Fruit fly (Drosophila melanogaster) whole organism, embryonic: ENCODE measurements around the gene CG7695.

Experiments
- Aef1 ChIP-seq: fragments of 200-800 bp; sonication (Bioruptor generic); IDR thresholded peaks from 3 replicates; pipeline ENCODE4 v1.3.6; 2022; ENCODE audit warnings: missing biosample characterization, missing genetic modification characterization
- Atf3 ChIP-seq: fragments of 200-800 bp; sonication (Bioruptor generic); optimal IDR thresholded peaks from 3 replicates; lab custom pipeline; 2016; ENCODE audit warnings: missing biosample characterization, missing genetic modification characterization
- Bteb2 ChIP-seq: fragments of 200-800 bp; sonication (Bioruptor generic); optimal IDR thresholded peaks from 2 replicates; lab custom pipeline; 2016; ENCODE audit warnings: missing biosample characterization, missing genetic modification characterization
- CG10267 ChIP-seq: fragments of 200-800 bp; sonication (Bioruptor generic); optimal IDR thresholded peaks from 2 replicates; lab custom pipeline; 2018; ENCODE audit warnings: missing biosample characterization, mild to moderate bottlenecking, missing genetic modification characterization, moderate library complexity
- CG13287 ChIP-seq: fragments of 200-800 bp; sonication (Bioruptor generic); IDR thresholded peaks from 2 replicates; pipeline ENCODE4 v1.3.6; 2022; ENCODE audit warnings: missing biosample characterization, missing genetic modification characterization; ENCODE audit not compliant: partially characterized antibody
- CG14965 ChIP-seq: fragments of 200-800 bp; sonication (Bioruptor generic); optimal IDR thresholded peaks from 2 replicates; lab custom pipeline; 2016; ENCODE audit warnings: missing biosample characterization, missing genetic modification characterization, borderline replicate concordance
- CG1792 ChIP-seq: fragments of 200-800 bp; sonication (Bioruptor generic); optimal IDR thresholded peaks from 2 replicates; lab custom pipeline; 2016; ENCODE audit warnings: missing biosample characterization, missing genetic modification characterization
- CG2875 ChIP-seq: fragments of 200-800 bp; sonication (Bioruptor generic); optimal IDR thresholded peaks from 2 replicates; lab custom pipeline; 2017; ENCODE audit warnings: missing biosample characterization, mild to moderate bottlenecking, missing genetic modification characterization, missing genetic modification reagents
- CG31224 ChIP-seq: fragments of 200-800 bp; sonication (Bioruptor generic); IDR thresholded peaks from 2 replicates; pipeline ENCODE4 v1.3.6; 2022; ENCODE audit warnings: missing biosample characterization, missing genetic modification characterization
- CG31441 ChIP-seq: fragments of 200-800 bp; sonication (Bioruptor generic); IDR thresholded peaks from 2 replicates; pipeline ENCODE4 v1.3.6; 2022; ENCODE audit warnings: missing biosample characterization, missing genetic modification characterization
- CG3838 ChIP-seq: fragments of 200-800 bp; sonication (Bioruptor generic); optimal IDR thresholded peaks from 3 replicates; lab custom pipeline; 2016; ENCODE audit warnings: missing biosample characterization, missing genetic modification characterization
- CG4328 ChIP-seq: fragments of 200-800 bp; sonication (Bioruptor generic); optimal IDR thresholded peaks from 3 replicates; lab custom pipeline; 2017; ENCODE audit warnings: missing biosample characterization, missing genetic modification reagents, missing genetic modification characterization
- CG4404 ChIP-seq: fragments of 200-800 bp; sonication (Bioruptor generic); IDR thresholded peaks from 2 replicates; pipeline ENCODE4 v1.3.6; 2022; ENCODE audit warnings: missing biosample characterization, missing genetic modification characterization
- CG5180 ChIP-seq: fragments of 200-800 bp; sonication (Bioruptor generic); optimal IDR thresholded peaks from 3 replicates; lab custom pipeline; 2017; ENCODE audit warnings: missing biosample characterization, missing genetic modification characterization, mild to moderate bottlenecking, moderate library complexity, missing genetic modification reagents
- CG6765 ChIP-seq: fragments of 200-800 bp; sonication (Bioruptor generic); optimal IDR thresholded peaks from 3 replicates; lab custom pipeline; 2017; ENCODE audit warnings: missing biosample characterization, mild to moderate bottlenecking, missing genetic modification characterization
- CG8388 ChIP-seq: fragments of 200-800 bp; sonication (Bioruptor generic); optimal IDR thresholded peaks from 2 replicates; lab custom pipeline; 2019; ENCODE audit warnings: missing biosample characterization, mild to moderate bottlenecking, missing genetic modification characterization, moderate library complexity
- Dad ChIP-seq: fragments of 200-800 bp; sonication (Bioruptor generic); optimal IDR thresholded peaks from 3 replicates; lab custom pipeline; 2016; ENCODE audit warnings: missing biosample characterization, missing genetic modification characterization
- Ets97D ChIP-seq: fragments of 200-800 bp; sonication (Bioruptor generic); optimal IDR thresholded peaks from 3 replicates; lab custom pipeline; 2016; ENCODE audit warnings: missing biosample characterization, missing genetic modification characterization
- GATAe ChIP-seq: fragments of 200-800 bp; sonication (Bioruptor generic); conservative IDR thresholded peaks from 2 replicates; pipeline ENCODE4 v1.3.6; 2022; ENCODE audit warnings: missing biosample characterization, missing genetic modification characterization
- Hr3 ChIP-seq: fragments of 200-800 bp; sonication (Bioruptor generic); optimal IDR thresholded peaks from 3 replicates; lab custom pipeline; 2016; ENCODE audit warnings: missing biosample characterization, missing genetic modification characterization
- Lim3 ChIP-seq: fragments of 200-800 bp; sonication (Bioruptor generic); IDR thresholded peaks from 2 replicates; pipeline ENCODE4 v1.3.6; 2022; ENCODE audit warnings: missing biosample characterization, missing genetic modification characterization
- Max ChIP-seq: fragments of 200-800 bp; sonication (Bioruptor generic); optimal IDR thresholded peaks from 2 replicates; lab custom pipeline; 2016; ENCODE audit warnings: missing biosample characterization, mild to moderate bottlenecking, missing genetic modification characterization
- Med ChIP-seq: fragments of 200-800 bp; sonication (Bioruptor generic); peaks from one replicate; lab custom pipeline; 2016; ENCODE audit warnings: missing biosample characterization, missing genetic modification characterization, mild to moderate bottlenecking, inconsistent platforms, moderate library complexity
- PHDP ChIP-seq: fragments of 200-800 bp; sonication (Bioruptor generic); optimal IDR thresholded peaks from 3 replicates; lab custom pipeline; 2018; ENCODE audit warnings: missing biosample characterization, mild to moderate bottlenecking, missing genetic modification characterization, moderate library complexity
- Rx ChIP-seq: fragments of 200-800 bp; sonication (Bioruptor generic); IDR thresholded peaks from 2 replicates; pipeline ENCODE4 v1.3.6; 2022; ENCODE audit warnings: missing biosample characterization, missing genetic modification characterization
- Sox100B ChIP-seq: fragments of 200-800 bp; sonication (Bioruptor generic); optimal IDR thresholded peaks from 3 replicates; lab custom pipeline; 2018; ENCODE audit warnings: missing biosample characterization, mild to moderate bottlenecking, missing genetic modification characterization
- Spps ChIP-seq: fragments of 200-800 bp; sonication (Bioruptor generic); optimal IDR thresholded peaks from 2 replicates; lab custom pipeline; 2018; ENCODE audit warnings: missing biosample characterization, mild to moderate bottlenecking, missing genetic modification characterization
- Xbp1 ChIP-seq: fragments of 200-800 bp; sonication (Bioruptor generic); optimal IDR thresholded peaks from 3 replicates; lab custom pipeline; 2016; ENCODE audit warnings: missing biosample characterization, mild to moderate bottlenecking, missing genetic modification characterization
- ash1 ChIP-seq: fragments of 200-800 bp; sonication (Bioruptor generic); optimal IDR thresholded peaks from 2 replicates; lab custom pipeline; 2018; ENCODE audit warnings: missing biosample characterization, mild to moderate bottlenecking, missing genetic modification characterization
- ato ChIP-seq: fragments of 200-800 bp; sonication (Bioruptor generic); IDR thresholded peaks from 2 replicates; pipeline ENCODE4 v1.3.6; 2022; ENCODE audit warnings: missing biosample characterization, missing genetic modification characterization; ENCODE audit not compliant: partially characterized antibody
- corto ChIP-seq: fragments of 200-800 bp; sonication (Bioruptor generic); optimal IDR thresholded peaks from 2 replicates; lab custom pipeline; 2016; ENCODE audit warnings: missing biosample characterization, mild to moderate bottlenecking, missing genetic modification characterization, moderate library complexity
- fru ChIP-seq: fragments of >200 bp; optimal IDR thresholded peaks from 2 replicates; lab custom pipeline; 2017
- knrl ChIP-seq: fragments of 200-800 bp; sonication (Bioruptor generic); IDR thresholded peaks from 3 replicates; pipeline ENCODE4 v1.3.6; 2022; ENCODE audit warnings: missing biosample characterization, missing genetic modification characterization; ENCODE audit not compliant: partially characterized antibody
- pfk ChIP-seq: fragments of 200-800 bp; sonication (Bioruptor generic); optimal IDR thresholded peaks from 2 replicates; lab custom pipeline; 2018; ENCODE audit warnings: missing biosample characterization, mild to moderate bottlenecking, missing genetic modification characterization, moderate library complexity
- rib ChIP-seq: fragments of 200-800 bp; sonication (Bioruptor generic); IDR thresholded peaks from 2 replicates; pipeline ENCODE4 v1.3.6; 2022; ENCODE audit warnings: missing biosample characterization, missing genetic modification characterization
- slbo ChIP-seq: fragments of 200-800 bp; sonication (Bioruptor generic); IDR thresholded peaks from 2 replicates; pipeline ENCODE4 v1.3.6; 2022; ENCODE audit warnings: missing biosample characterization, missing genetic modification characterization
- sna ChIP-seq: fragments of 200-800 bp; sonication (Bioruptor generic); IDR thresholded peaks from 2 replicates; pipeline ENCODE4 v1.3.6; 2022; ENCODE audit warnings: missing biosample characterization, missing genetic modification characterization; ENCODE audit not compliant: partially characterized antibody
- sr ChIP-seq: fragments of 200-800 bp; sonication (Bioruptor generic); IDR thresholded peaks from 3 replicates; pipeline ENCODE4 v1.3.6; 2022; ENCODE audit warnings: missing biosample characterization, missing genetic modification characterization
- tap ChIP-seq: fragments of 200-800 bp; optimal IDR thresholded peaks from 3 replicates; lab custom pipeline; 2019; ENCODE audit warnings: missing biosample characterization, mild to moderate bottlenecking, missing genetic modification characterization, moderate library complexity
- tgo ChIP-seq: fragments of 200-800 bp; sonication (Bioruptor generic); IDR thresholded peaks from 3 replicates; pipeline ENCODE4 v1.3.6; 2022; ENCODE audit warnings: missing biosample characterization, missing genetic modification characterization
- usp ChIP-seq: fragments of >200 bp; optimal IDR thresholded peaks from 2 replicates; lab custom pipeline; 2017; ENCODE audit warnings: missing biosample characterization, missing genetic modification characterization
- zen ChIP-seq: fragments of 200-800 bp; sonication (Bioruptor generic); optimal IDR thresholded peaks from 3 replicates; lab custom pipeline; 2018; ENCODE audit warnings: missing biosample characterization, mild to moderate bottlenecking, missing genetic modification characterization, moderate library complexity

The CG7695 gene

DNA sequence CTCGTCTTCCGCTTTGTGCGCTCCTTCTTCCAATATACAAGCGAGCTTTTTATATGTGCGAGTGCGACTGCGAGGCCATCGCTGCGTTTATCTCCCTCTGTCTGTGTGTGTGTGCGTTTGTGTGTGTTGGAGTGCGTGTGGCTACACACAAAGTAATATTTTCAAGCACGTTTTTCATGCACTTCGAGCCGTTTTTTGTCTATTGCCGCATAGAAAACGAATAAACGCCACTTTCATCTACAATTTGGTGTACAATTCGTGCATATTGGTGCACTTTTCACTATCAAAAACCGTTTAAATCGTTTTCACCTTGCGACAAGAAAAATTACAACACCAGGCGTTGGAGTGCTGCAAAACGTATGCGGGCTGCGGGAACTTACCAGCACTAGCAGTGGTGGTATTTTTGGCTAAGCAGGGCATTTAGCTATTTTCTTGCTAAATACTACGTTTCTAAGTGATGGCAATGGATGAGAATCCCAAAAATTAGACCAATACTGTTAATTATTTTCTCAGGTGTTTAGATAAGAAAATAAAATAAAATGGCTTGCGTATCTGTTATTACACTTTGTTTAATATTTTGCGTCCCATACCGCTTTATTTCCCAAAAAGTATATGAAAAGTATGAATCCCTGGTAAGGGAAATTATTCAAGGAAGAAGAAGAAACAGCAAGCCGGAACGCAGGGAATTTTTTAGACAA lies 41.8 kb upstream of the CG7695 start, which contains the start of the genes CG31224 and CstF64 (continued):
- TF ChIP-seq CG2875 (peak; percentile 67), Med (peak; percentile 98), fru (lab: Kevin White, UChicago) (no peak), Bteb2 (GFP tag; lab: Kevin White, UChicago) (peak; percentile 88), GATAe (0 out of 2 replicates have a peak, but pooled peaks have one; percentile 51), slbo (GFP tag; lab: Robert Waterston, UW) (peak; percentile 94), CG13287 (GFP tag; lab: Robert Waterston, UW) (no peak; the same call in none of the 2 replicates), tap (tag; lab: Kevin White, UChicago) (no peak), Aef1 (GFP tag; lab: Robert Waterston, UW) (peak; percentile 76), Spps (tag; lab: Kevin White, UChicago) (peak; percentile 73), CG4328 (GFP tag; lab: Kevin White, UChicago) (peak; percentile 68), ato (no peak), Ets97D (GFP tag; lab: Kevin White, UChicago) (peak; percentile 94), CG31224 (GFP tag; lab: Robert Waterston, UW) (peak; percentile 91), corto (GFP tag; lab: Kevin White, UChicago) (no peak), usp (no peak), Hr3 (GFP tag; lab: Kevin White, UChicago) (peak; percentile 88), CG3838 (GFP tag; lab: Kevin White, UChicago) (peak; percentile 37), CG8388 (peak; percentile 75), Dad (GFP tag; lab: Kevin White, UChicago) (peak; percentile 80), tgo (GFP tag; lab: Robert Waterston, UW) (peak; percentile 84), Lim3 (no peak), CG31441 (no peak; the same call in 1 of the 2 replicates), zen (peak; percentile 84), CG1792 (peak; percentile 83), PHDP (tag; lab: Kevin White, UChicago) (peak; percentile 78), rib (GFP tag; lab: Robert Waterston, UW) (0 out of 2 replicates have a peak, but pooled peaks have one; percentile 44), CG10267 (peak; percentile 97), ash1 (GFP tag; lab: Kevin White, UChicago) (no peak), pfk (GFP tag; lab: Kevin White, UChicago) (no peak), CG5180 (no peak), Xbp1 (GFP tag; lab: Kevin White, UChicago) (peak; percentile 87), Atf3 (GFP tag; lab: Kevin White, UChicago) (peak; percentile 82), knrl (GFP tag; lab: Robert Waterston, UW) (no peak; the same call in 2 of the 3 replicates), CG4404 (GFP tag; lab: Robert Waterston, UW) (peak; percentile 74), Rx (GFP tag; lab: Robert Waterston, UW) (peak; percentile 74), CG6765 (GFP tag; lab: Kevin White, UChicago) (peak; percentile 61), sr (GFP tag; lab: Robert Waterston, UW) (0 out of 3 replicates have a peak, but pooled peaks have one; percentile 4), CG14965 (GFP tag; lab: Kevin White, UChicago) (peak; percentile 52), Max (GFP tag; lab: Kevin White, UChicago) (peak; percentile 80), Sox100B (GFP tag; lab: Kevin White, UChicago) (no peak), sna (no peak)
